Fruit fly (Drosophila melanogaster) whole organism, wandering third instar larva: ENCODE measurements around the gene CG18528.

Experiments
- Abd-B ChIP-seq: fragments of >200 bp; optimal IDR thresholded peaks from 2 replicates; lab custom pipeline; 2017; ENCODE audit warnings: missing biosample characterization, missing genetic modification characterization
- CG32264 ChIP-seq: fragments of 200-800 bp; sonication (Bioruptor generic); optimal IDR thresholded peaks from 2 replicates; lab custom pipeline; 2016; ENCODE audit warnings: missing biosample characterization, missing genetic modification characterization
- CG9705 ChIP-seq: fragments of 200-800 bp; sonication (Bioruptor generic); optimal IDR thresholded peaks from 2 replicates; lab custom pipeline; 2018; ENCODE audit warnings: missing biosample characterization, mild to moderate bottlenecking, missing genetic modification characterization
- CrebA ChIP-seq: fragments of 200-800 bp; sonication (Bioruptor generic); optimal IDR thresholded peaks from 2 replicates; lab custom pipeline; 2016; ENCODE audit warnings: missing biosample characterization, mild to moderate bottlenecking, missing genetic modification characterization, borderline replicate concordance
- Dfd ChIP-seq: fragments of >200 bp; optimal IDR thresholded peaks from 2 replicates; lab custom pipeline; 2017; ENCODE audit warnings: missing biosample characterization, missing genetic modification characterization
- Dif ChIP-seq: fragments of 200-275, 200-300 bp; sonication (Bioruptor generic); optimal IDR thresholded peaks from 2 replicates; lab custom pipeline; 2018; ENCODE audit warnings: missing biosample characterization, missing genetic modification characterization; ENCODE audit not compliant: partially characterized antibody
- HLH106 ChIP-seq: fragments of 200-800 bp; optimal IDR thresholded peaks from 3 replicates; lab custom pipeline; 2019; ENCODE audit warnings: missing biosample characterization, mild to moderate bottlenecking, missing genetic modification characterization, moderate library complexity
- Hnf4 ChIP-seq: fragments of 200-800 bp; sonication (Bioruptor generic); optimal IDR thresholded peaks from 2 replicates; lab custom pipeline; 2016; ENCODE audit warnings: missing biosample characterization, mild to moderate bottlenecking, missing genetic modification characterization
- Hr78 ChIP-seq: fragments of >200 bp; optimal IDR thresholded peaks from 2 replicates; lab custom pipeline; 2017; ENCODE audit warnings: missing biosample characterization, missing genetic modification characterization
- Hr83 ChIP-seq: fragments of 200-300 bp; sonication (Bioruptor generic); optimal IDR thresholded peaks from 2 replicates; lab custom pipeline; 2016; ENCODE audit warnings: missing biosample characterization, mild to moderate bottlenecking, missing genetic modification characterization, moderate library complexity; ENCODE audit not compliant: poor library complexity, severe bottlenecking
- Jra ChIP-seq: sonication (Bioruptor generic); optimal IDR thresholded peaks from 2 replicates; lab custom pipeline; 2016; ENCODE audit warnings: missing biosample characterization, missing genetic modification characterization
- Mio ChIP-seq: sonication (Bioruptor generic); optimal IDR thresholded peaks from 2 replicates; lab custom pipeline; 2016; ENCODE audit warnings: missing biosample characterization, missing genetic modification characterization
- Myc ChIP-seq: fragments of >200 bp; optimal IDR thresholded peaks from 2 replicates; lab custom pipeline; 2017
- N ChIP-seq: fragments of >200 bp; optimal IDR thresholded peaks from 2 replicates; lab custom pipeline; 2018; ENCODE audit warnings: missing biosample characterization, missing external identifiers, missing genetic modification characterization
- OdsH ChIP-seq: fragments of 200-800 bp; sonication (Bioruptor generic); optimal IDR thresholded peaks from 2 replicates; lab custom pipeline; 2016; ENCODE audit warnings: missing biosample characterization, mild to moderate bottlenecking, missing genetic modification characterization
- Rel ChIP-seq, 2 experiments: fragments of 200-800 bp; sonication (Bioruptor generic) in 1 of 2; optimal IDR thresholded peaks; 2 replicates in 1 of 2; 3 replicates in 1 of 2; lab custom pipeline; 2016 to 2019; ENCODE audit warnings: mild to moderate bottlenecking in 2 of 2, missing biosample characterization in 2 of 2, missing genetic modification characterization in 2 of 2, moderate library complexity in 1 of 2
- Sp1 ChIP-seq: fragments of 200-800 bp; sonication (Bioruptor generic); optimal IDR thresholded peaks from 3 replicates; lab custom pipeline; 2019; ENCODE audit warnings: missing biosample characterization, mild to moderate bottlenecking, missing genetic modification characterization, moderate library complexity
- Vsx2 ChIP-seq: fragments of 200-300, 225-300 bp; sonication (Bioruptor generic); optimal IDR thresholded peaks from 2 replicates; lab custom pipeline; 2018; ENCODE audit warnings: missing biosample characterization, missing genetic modification characterization; ENCODE audit not compliant: partially characterized antibody
- br ChIP-seq: fragments of 200-800 bp; sonication (Bioruptor generic); optimal IDR thresholded peaks from 2 replicates; lab custom pipeline; 2016; ENCODE audit warnings: missing biosample characterization, missing genetic modification characterization
- brk ChIP-seq: fragments of 200-800 bp; sonication (Bioruptor generic); optimal IDR thresholded peaks from 2 replicates; lab custom pipeline; 2016; ENCODE audit warnings: missing biosample characterization, mild to moderate bottlenecking, missing genetic modification characterization
- dl ChIP-seq, 2 experiments: fragments of 175-275, 200-275 bp in 1 of 2; fragments of 200-275 bp in 1 of 2; sonication (Bioruptor generic); optimal IDR thresholded peaks; lab custom pipeline; 2018; ENCODE audit warnings: mild to moderate bottlenecking in 2 of 2, missing biosample characterization in 2 of 2, missing genetic modification characterization in 2 of 2, moderate library complexity in 2 of 2; ENCODE audit not compliant: partially characterized antibody in 2 of 2, insufficient read depth in 1 of 2
- dsf ChIP-seq: sonication (Bioruptor generic); optimal IDR thresholded peaks from 2 replicates; lab custom pipeline; 2016; ENCODE audit warnings: missing biosample characterization, missing genetic modification characterization, borderline replicate concordance
- ey ChIP-seq: fragments of 200-800 bp; sonication (Bioruptor generic); optimal IDR thresholded peaks from 2 replicates; lab custom pipeline; 2016; ENCODE audit warnings: missing biosample characterization, missing genetic modification characterization
- foxo ChIP-seq, 2 experiments: fragments of 200-800 bp; sonication (Bioruptor generic); optimal IDR thresholded peaks; 2 replicates in 1 of 2; 3 replicates in 1 of 2; lab custom pipeline; 2016 to 2017; ENCODE audit warnings: missing biosample characterization in 2 of 2, missing genetic modification characterization in 2 of 2
- fru ChIP-seq: fragments of 200-800 bp; sonication (Bioruptor generic); optimal IDR thresholded peaks from 3 replicates; lab custom pipeline; 2016; ENCODE audit warnings: missing biosample characterization, mild to moderate bottlenecking, missing genetic modification characterization
- h ChIP-seq: fragments of 200-800 bp; sonication (Bioruptor generic); optimal IDR thresholded peaks from 3 replicates; lab custom pipeline; 2016; ENCODE audit warnings: missing biosample characterization, mild to moderate bottlenecking, missing genetic modification characterization
- jim ChIP-seq: fragments of 175-275, 200-325 bp; sonication (Bioruptor generic); optimal IDR thresholded peaks from 2 replicates; lab custom pipeline; 2016; ENCODE audit warnings: missing biosample characterization, mild to moderate bottlenecking, missing genetic modification characterization
- lola ChIP-seq: fragments of >200 bp; optimal IDR thresholded peaks from 2 replicates; lab custom pipeline; 2017; ENCODE audit warnings: missing biosample characterization, missing genetic modification characterization
- psq ChIP-seq: fragments of 200-800 bp; sonication (Bioruptor generic); optimal IDR thresholded peaks from 3 replicates; lab custom pipeline; 2017; ENCODE audit warnings: missing biosample characterization, mild to moderate bottlenecking, missing genetic modification characterization, moderate library complexity
- rgr ChIP-seq: fragments of 200-800 bp; sonication (Bioruptor generic); optimal IDR thresholded peaks from 3 replicates; lab custom pipeline; 2016; ENCODE audit warnings: missing biosample characterization, mild to moderate bottlenecking, missing genetic modification characterization
- sage ChIP-seq: fragments of 200-800 bp; sonication (Bioruptor generic); optimal IDR thresholded peaks from 2 replicates; lab custom pipeline; 2016; ENCODE audit warnings: missing biosample characterization, mild to moderate bottlenecking, missing genetic modification characterization
- sv ChIP-seq: fragments of 200-800 bp; sonication (Bioruptor generic); optimal IDR thresholded peaks from 3 replicates; lab custom pipeline; 2016; ENCODE audit warnings: missing biosample characterization, missing genetic modification characterization
- tai ChIP-seq: sonication (Bioruptor generic); optimal IDR thresholded peaks from 2 replicates; lab custom pipeline; 2016; ENCODE audit warnings: missing biosample characterization, missing genetic modification characterization
- usp ChIP-seq: fragments of >200 bp; optimal IDR thresholded peaks from 2 replicates; lab custom pipeline; 2017; ENCODE audit warnings: missing biosample characterization, missing genetic modification characterization
- woc ChIP-seq: sonication (Bioruptor generic); optimal IDR thresholded peaks from 2 replicates; lab custom pipeline; 2016; ENCODE audit warnings: missing biosample characterization, mild to moderate bottlenecking, missing genetic modification characterization

CG18528 gene

DNA sequence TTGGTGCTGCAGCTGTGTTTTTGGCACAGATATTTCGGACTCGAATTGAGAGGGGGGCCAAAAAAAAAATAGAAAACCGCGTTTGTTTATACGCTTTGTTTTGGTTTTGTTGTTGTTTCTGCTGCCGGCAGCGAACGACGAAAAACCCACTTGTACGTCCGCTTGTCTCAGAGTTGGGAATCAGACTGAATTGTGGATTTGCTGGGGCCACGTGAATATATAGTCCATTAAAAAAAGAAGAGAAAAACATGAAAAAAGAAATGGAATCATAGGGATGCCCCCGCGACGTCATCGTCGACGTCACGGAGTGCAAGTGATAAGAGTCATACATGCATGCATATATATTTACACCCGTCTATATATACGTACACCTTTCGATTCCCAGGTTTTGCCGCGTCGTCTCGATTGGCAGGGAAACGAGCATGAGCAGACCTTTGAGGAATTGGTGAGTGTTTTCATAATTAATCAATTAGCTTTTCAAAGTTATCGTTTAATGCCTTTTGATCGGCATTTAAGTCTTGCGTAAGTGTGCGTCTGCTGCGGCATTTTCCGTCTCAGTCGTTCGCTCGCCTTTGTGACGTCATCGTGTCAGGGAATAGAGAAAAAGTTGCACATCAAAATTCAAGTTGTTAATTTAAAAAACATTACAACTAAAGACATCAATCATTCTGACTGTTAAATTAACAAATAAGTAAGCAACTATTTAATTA, 40.2 kb downstream of the CG18528 start:
- TF ChIP-seq Rel (GFP tag; optimal IDR thresholded peaks at IDR 0.05; lab: Kevin White, UChicago) = no peak
- peak; percentile 87 for TF ChIP-seq Rel (tag; optimal IDR thresholded peaks at IDR 0.05; lab: Kevin White, UChicago)
- no peak for TF ChIP-seq woc

DNA sequence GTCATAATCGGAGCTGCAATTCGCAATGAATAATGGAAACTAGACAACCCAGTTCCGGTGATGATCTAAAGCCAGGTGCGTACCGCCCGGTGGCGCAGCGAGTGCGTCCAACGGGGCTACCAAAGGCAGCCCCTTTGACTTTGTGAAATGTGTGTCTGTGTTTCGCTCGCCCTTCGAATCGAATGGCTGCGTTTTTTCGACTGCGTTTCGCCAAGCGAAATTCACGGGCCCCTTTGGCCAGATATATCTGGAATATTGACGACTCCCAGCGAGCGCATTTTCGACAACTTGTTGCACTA, 40.9 kb downstream of the CG18528 start:
- TF ChIP-seq Mio (no peak), Hr78 (GFP tag; lab: Kevin White, UChicago) (no peak), HLH106 (tag; lab: Kevin White, UChicago) (no peak), lola (GFP tag; lab: Kevin White, UChicago) (no peak), brk (GFP tag; lab: Kevin White, UChicago) (no peak), sv (GFP tag; lab: Kevin White, UChicago) (no peak), woc (no peak), dsf (GFP tag; lab: Kevin White, UChicago) (no peak), Abd-B (GFP tag; lab: Kevin White, UChicago) (no peak), Vsx2 (GFP tag; lab: Kevin White, UChicago) (no peak), psq (GFP tag; lab: Kevin White, UChicago) (no peak), jim (GFP tag; lab: Kevin White, UChicago) (no peak), h (GFP tag; lab: Kevin White, UChicago) (no peak)

DNA sequence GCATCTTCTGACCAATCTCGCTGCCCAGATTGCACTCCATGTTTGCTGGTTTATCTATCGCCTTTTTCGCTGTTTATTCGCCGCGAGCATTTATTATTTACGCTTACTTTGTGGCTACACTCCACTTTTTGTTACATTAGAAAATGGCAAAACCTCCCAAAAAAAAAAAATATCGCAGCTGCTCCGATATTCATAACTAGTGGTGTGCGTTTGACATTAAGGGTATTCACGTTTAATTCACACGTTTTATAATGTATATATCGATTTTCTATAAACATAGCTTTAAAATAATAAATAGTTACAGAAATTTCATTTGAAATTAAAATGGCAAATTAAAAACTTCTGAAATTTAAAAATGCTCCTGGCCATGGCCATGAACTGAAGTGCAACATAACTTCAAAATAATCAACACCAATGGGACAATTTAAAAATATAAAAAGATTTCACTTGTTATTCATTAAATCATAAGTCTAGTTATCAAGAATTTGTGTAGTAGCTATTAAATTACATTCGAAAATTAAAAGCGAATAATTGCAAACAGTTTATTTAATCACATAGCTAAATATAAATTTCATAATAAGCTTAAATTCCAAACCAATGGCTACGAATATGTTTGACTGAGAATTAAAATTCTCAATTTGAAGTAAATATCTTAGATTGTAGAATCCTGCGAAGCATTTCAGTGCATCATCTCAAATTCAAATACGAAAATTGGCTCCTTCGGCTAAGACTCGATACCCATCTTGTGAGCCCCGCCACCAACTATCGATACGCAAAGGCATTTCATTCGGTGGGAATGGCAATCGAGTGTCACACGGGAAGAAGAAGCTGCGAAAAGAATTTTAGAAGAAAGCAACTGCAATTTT, 41.5 kb downstream of the CG18528 start, which contains the start of the genes Nab2 and BRWD3:
Gene Nab2 (minus strand): TSS at position 203 of the 866 bp plus-strand sequence.
Gene BRWD3 (plus strand): TSS at position 784 of the 866 bp plus-strand sequence.
- no peak for TF ChIP-seq woc
- peak; percentile 7 for TF ChIP-seq HLH106 (tag; lab: Kevin White, UChicago)
- TF ChIP-seq ey (GFP tag; lab: Kevin White, UChicago) = peak; percentile 31
- TF ChIP-seq Dfd (GFP tag; lab: Kevin White, UChicago) = no peak
- TF ChIP-seq fru = no peak
- TF ChIP-seq Myc = peak; percentile 26
- TF ChIP-seq Jra (GFP tag; lab: Kevin White, UChicago) = no peak
- TF ChIP-seq foxo (GFP tag; optimal IDR thresholded peaks at IDR 0.05; lab: Kevin White, UChicago) = peak in 1 of 2 experiments; percentile 32
- no peak for TF ChIP-seq Dif (GFP tag; lab: Kevin White, UChicago)
- TF ChIP-seq sv (GFP tag; lab: Kevin White, UChicago) = peak; percentile 28
- TF ChIP-seq Vsx2 (GFP tag; lab: Kevin White, UChicago) = no peak
- no peak for TF ChIP-seq N (GFP tag; lab: Kevin White, UChicago)
- TF ChIP-seq usp (GFP tag; lab: Kevin White, UChicago) = no peak
- peak; percentile 48 for TF ChIP-seq psq (GFP tag; lab: Kevin White, UChicago)
- no peak for TF ChIP-seq h (GFP tag; lab: Kevin White, UChicago)
- TF ChIP-seq CG32264 = no peak
- TF ChIP-seq CG9705 = peak; percentile 15
- TF ChIP-seq Hr78 (GFP tag; lab: Kevin White, UChicago) = no peak
- peak; percentile 66 for TF ChIP-seq Hr83 (GFP tag; lab: Kevin White, UChicago)
- TF ChIP-seq dl (GFP tag; optimal IDR thresholded peaks at IDR 0.05; lab: Kevin White, UChicago; ENCODE audit: insufficient read depth in 1 of 2, partially characterized antibody in 2 of 2) = no peak
- TF ChIP-seq CrebA = no peak
- TF ChIP-seq Mio = no peak
- no peak for TF ChIP-seq sage
- no peak for TF ChIP-seq Abd-B (GFP tag; lab: Kevin White, UChicago)
- TF ChIP-seq rgr = no peak
- no peak for TF ChIP-seq OdsH
- no peak for TF ChIP-seq lola (GFP tag; lab: Kevin White, UChicago)
- no peak for TF ChIP-seq br (GFP tag; lab: Kevin White, UChicago)
- no peak for TF ChIP-seq tai (GFP tag; lab: Kevin White, UChicago)
- TF ChIP-seq Sp1 (GFP tag; lab: Kevin White, UChicago) = no peak
- TF ChIP-seq Rel (GFP tag; optimal IDR thresholded peaks at IDR 0.05; lab: Kevin White, UChicago) = no peak
- TF ChIP-seq Rel (tag; optimal IDR thresholded peaks at IDR 0.05; lab: Kevin White, UChicago) = no peak
- TF ChIP-seq Hnf4 (GFP tag; lab: Kevin White, UChicago) = no peak
